Worm (Caenorhabditis elegans) whole organism, L4 larva: ENCODE results near the gene coa-7.
A peak's percentile ranks its signal among the peaks of the same experiment; 100 is the strongest.

ENCODE experiments used
- D1046.2 ChIP-seq: fragments of 200-800 bp; sonication (Bioruptor generic); IDR thresholded peaks from 2 replicates; pipeline ENCODE4 v1.3.6; 2022; ENCODE audit warnings: missing genetic modification characterization, missing compliant biosample characterization
- F10B5.3 ChIP-seq: sonication (generic microtip); optimal IDR thresholded peaks from 2 replicates; lab custom pipeline; 2016; ENCODE audit warnings: mild to moderate bottlenecking, missing genetic modification characterization, missing compliant biosample characterization
- F37D6.2 ChIP-seq: sonication (generic microtip); optimal IDR thresholded peaks from 2 replicates; lab custom pipeline; 2016; ENCODE audit warnings: mild to moderate bottlenecking, missing genetic modification characterization, missing compliant biosample characterization
- F44E2.7 ChIP-seq: fragments of 200-800 bp; sonication (Bioruptor generic); IDR thresholded peaks from 2 replicates; pipeline ENCODE4 v2.1.2; 2022; ENCODE audit warnings: missing genetic modification characterization, missing compliant biosample characterization
- R02D3.7 ChIP-seq: fragments of 150-350 bp; sonication (generic microtip); optimal IDR thresholded peaks from 3 replicates; lab custom pipeline; 2014; ENCODE audit warnings: missing biosample characterization, missing genetic modification characterization
- Y105C5A.15 ChIP-seq: fragments of 200-800 bp; sonication (Bioruptor generic); IDR thresholded peaks from 2 replicates; pipeline ENCODE4 v1.3.6; 2022; ENCODE audit warnings: missing genetic modification characterization, missing compliant biosample characterization
- Y48G9A.11 ChIP-seq: fragments of 200-800 bp; sonication (Bioruptor generic); IDR thresholded peaks from 2 replicates; pipeline ENCODE4 v1.3.6; 2022; ENCODE audit warnings: missing genetic modification reagents, missing genetic modification characterization, missing compliant biosample characterization
- ZK546.5 ChIP-seq, 2 experiments: sonication (generic microtip); optimal IDR thresholded peaks; 2 replicates each; lab custom pipeline; 2017; ENCODE audit warnings: missing biosample characterization in 2 of 2, missing genetic modification characterization in 2 of 2
- ama-1 ChIP-seq: fragments of 150-350 bp; optimal IDR thresholded peaks from 2 replicates; lab custom pipeline; 2014; ENCODE audit warnings: inconsistent platforms, mixed read lengths
- arid-1 ChIP-seq: fragments of 200-800 bp; sonication (Bioruptor generic); conservative IDR thresholded peaks from 2 replicates; pipeline ENCODE4 v1.3.6; 2022; ENCODE audit warnings: missing genetic modification reagents, missing genetic modification characterization, missing compliant biosample characterization
- attf-4 ChIP-seq: sonication (generic microtip); optimal IDR thresholded peaks from 3 replicates; lab custom pipeline; 2017; ENCODE audit warnings: missing biosample characterization, missing genetic modification characterization
- ceh-20 ChIP-seq: fragments of 200-800 bp; sonication (Bioruptor generic); IDR thresholded peaks from 2 replicates; pipeline ENCODE4 v1.3.6; 2022; ENCODE audit warnings: missing genetic modification reagents, missing genetic modification characterization, missing compliant biosample characterization
- ceh-28 ChIP-seq: fragments of 150-350 bp; optimal IDR thresholded peaks from 2 replicates; lab custom pipeline; 2014; ENCODE audit warnings: missing biosample characterization, missing genetic modification reagents, missing genetic modification characterization
- ceh-44 ChIP-seq: fragments of 200-800 bp; sonication (Bioruptor generic); IDR thresholded peaks from 2 replicates; pipeline ENCODE4 v1.3.6; 2022; ENCODE audit warnings: missing genetic modification reagents, missing genetic modification characterization, missing compliant biosample characterization
- ceh-62 ChIP-seq: sonication (generic microtip); optimal IDR thresholded peaks from 2 replicates; lab custom pipeline; 2017; ENCODE audit warnings: missing biosample characterization, missing genetic modification characterization
- ces-1 ChIP-seq: fragments of 150-350 bp; sonication (generic microtip); optimal IDR thresholded peaks from 4 replicates; lab custom pipeline; 2014; ENCODE audit warnings: missing biosample characterization, missing genetic modification reagents, missing genetic modification characterization
- cey-2 ChIP-seq: sonication (generic microtip); optimal IDR thresholded peaks from 3 replicates; lab custom pipeline; 2017; ENCODE audit warnings: missing genetic modification characterization, mild to moderate bottlenecking, missing compliant biosample characterization, antibody characterized with exemption, borderline replicate concordance; ENCODE audit not compliant: insufficient read depth
- daf-16 ChIP-seq, 3 experiments: sonication (generic microtip); optimal IDR thresholded peaks; 2 replicates each; lab custom pipeline; 2016 to 2017; ENCODE audit warnings: missing genetic modification characterization in 3 of 3, missing genetic modification reagents in 3 of 3, mild to moderate bottlenecking in 2 of 3, missing compliant biosample characterization in 2 of 3, missing biosample characterization in 1 of 3, moderate library complexity in 1 of 3
- daf-8 ChIP-seq: fragments of 200-800 bp; sonication (Bioruptor generic); IDR thresholded peaks from 2 replicates; pipeline ENCODE4 v1.3.6; 2022; ENCODE audit warnings: missing genetic modification characterization, missing compliant biosample characterization
- dmd-6 ChIP-seq: fragments of 200-800 bp; sonication (Bioruptor generic); IDR thresholded peaks from 2 replicates; pipeline ENCODE4 v1.3.6; 2022; ENCODE audit warnings: missing genetic modification reagents, missing genetic modification characterization, missing compliant biosample characterization
- dpl-1 ChIP-seq: fragments of 150-350 bp; optimal IDR thresholded peaks from 2 replicates; lab custom pipeline; 2014; ENCODE audit warnings: missing biosample characterization, missing genetic modification reagents, missing genetic modification characterization
- duxl-1 ChIP-seq: sonication (generic microtip); optimal IDR thresholded peaks from 2 replicates; lab custom pipeline; 2016; ENCODE audit warnings: mild to moderate bottlenecking, missing genetic modification characterization, moderate library complexity, missing compliant biosample characterization; ENCODE audit not compliant: poor library complexity
- egl-27 ChIP-seq: sonication (generic microtip); optimal IDR thresholded peaks from 3 replicates; lab custom pipeline; 2017; ENCODE audit warnings: missing biosample characterization, missing genetic modification reagents, missing genetic modification characterization
- hif-1 ChIP-seq, 2 experiments: sonication (generic microtip); optimal IDR thresholded peaks; 2 replicates each; lab custom pipeline; 2016 to 2017; ENCODE audit warnings: missing compliant biosample characterization in 2 of 2, missing genetic modification characterization in 2 of 2, missing genetic modification reagents in 2 of 2, missing genotype in 2 of 2, mild to moderate bottlenecking in 1 of 2
- hlh-30 ChIP-seq: sonication (generic microtip); optimal IDR thresholded peaks from 2 replicates; lab custom pipeline; 2017; ENCODE audit warnings: antibody characterized with exemption, mild to moderate bottlenecking, missing genetic modification characterization, missing compliant biosample characterization; ENCODE audit not compliant: insufficient read depth
- jun-1 ChIP-seq: fragments of 150-350 bp; optimal IDR thresholded peaks from 2 replicates; lab custom pipeline; 2014; ENCODE audit warnings: missing biosample characterization, missing genetic modification reagents, missing genetic modification characterization
- lim-7 ChIP-seq: fragments of 200-800 bp; sonication (Bioruptor generic); IDR thresholded peaks from 2 replicates; pipeline ENCODE4 v1.3.6; 2022; ENCODE audit warnings: missing genetic modification characterization, missing compliant biosample characterization
- lin-13 ChIP-seq: fragments of 150-350 bp; optimal IDR thresholded peaks from 2 replicates; lab custom pipeline; 2014; ENCODE audit warnings: missing biosample characterization, missing genetic modification reagents, missing genetic modification characterization
- lsy-2 ChIP-seq, 2 experiments: fragments of 150-350 bp in 1 of 2; sonication (generic microtip) in 1 of 2; optimal IDR thresholded peaks; 2 replicates each; lab custom pipeline; 2014 to 2017; ENCODE audit warnings: missing biosample characterization in 2 of 2, missing genetic modification characterization in 2 of 2
- madf-5 ChIP-seq, 2 experiments: fragments of 200-800 bp; sonication (Bioruptor generic); IDR thresholded peaks; 2 replicates each; pipeline ENCODE4 v1.3.6; 2022; ENCODE audit warnings: missing compliant biosample characterization in 2 of 2, missing genetic modification characterization in 2 of 2
- mxl-3 ChIP-seq: fragments of 200-800 bp; sonication (Bioruptor generic); optimal IDR thresholded peaks from 2 replicates; lab custom pipeline; 2018; ENCODE audit warnings: mild to moderate bottlenecking, missing genetic modification characterization, missing compliant biosample characterization
- nhr-111 ChIP-seq: fragments of 200-800 bp; sonication (Bioruptor generic); optimal IDR thresholded peaks from 2 replicates; lab custom pipeline; 2018; ENCODE audit warnings: mild to moderate bottlenecking, missing genetic modification characterization, missing compliant biosample characterization
- nhr-237 ChIP-seq: sonication (generic microtip); optimal IDR thresholded peaks from 2 replicates; lab custom pipeline; 2017; ENCODE audit warnings: missing biosample characterization, missing genetic modification characterization
- nhr-25 ChIP-seq: sonication (generic microtip); optimal IDR thresholded peaks from 2 replicates; lab custom pipeline; 2017; ENCODE audit warnings: missing genetic modification characterization, mild to moderate bottlenecking, missing compliant biosample characterization, antibody characterized with exemption, moderate library complexity, borderline replicate concordance; ENCODE audit not compliant: insufficient read depth
- nhr-28 ChIP-seq: fragments of 150-350 bp; optimal IDR thresholded peaks from 2 replicates; lab custom pipeline; 2014; ENCODE audit warnings: missing biosample characterization, missing genetic modification characterization
- nhr-41 ChIP-seq: fragments of 200-800 bp; sonication (Bioruptor generic); IDR thresholded peaks from 2 replicates; pipeline ENCODE4 v1.3.6; 2022; ENCODE audit warnings: missing genetic modification reagents, missing genetic modification characterization, missing compliant biosample characterization
- nhr-42 ChIP-seq: fragments of 200-800 bp; sonication (Bioruptor generic); IDR thresholded peaks from 2 replicates; pipeline ENCODE4 v1.3.6; 2022; ENCODE audit warnings: missing genetic modification characterization, missing compliant biosample characterization
- nhr-76 ChIP-seq: fragments of 150-350 bp; optimal IDR thresholded peaks from 2 replicates; lab custom pipeline; 2014; ENCODE audit warnings: missing biosample characterization, missing genetic modification characterization
- nhr-77 ChIP-seq: fragments of 150-350 bp; optimal IDR thresholded peaks from 2 replicates; lab custom pipeline; 2014; ENCODE audit warnings: missing biosample characterization, missing genetic modification characterization
- pha-4 ChIP-seq, 2 experiments: fragments of 150-350 bp in 1 of 2; fragments of 200-800 bp in 1 of 2; sonication (Bioruptor generic) in 1 of 2; IDR thresholded peaks in 1 of 2; optimal IDR thresholded peaks in 1 of 2; 2 replicates each; pipeline versions ENCODE4 v1.3.6 to Lab custom; 2014 to 2022; ENCODE audit warnings: missing genetic modification characterization in 2 of 2, missing genetic modification reagents in 2 of 2, missing biosample characterization in 1 of 2, missing compliant biosample characterization in 1 of 2
- php-3 ChIP-seq: fragments of 200-800 bp; sonication (Bioruptor generic); IDR thresholded peaks from 2 replicates; pipeline ENCODE4 v1.3.6; 2022; ENCODE audit warnings: missing genetic modification reagents, missing genetic modification characterization, missing compliant biosample characterization
- spr-3 ChIP-seq: fragments of 200-800 bp; sonication (Bioruptor generic); optimal IDR thresholded peaks from 2 replicates; lab custom pipeline; 2018; ENCODE audit warnings: mild to moderate bottlenecking, missing genetic modification characterization, missing compliant biosample characterization
- tra-1 ChIP-seq: fragments of 200-800 bp; sonication (Bioruptor generic); IDR thresholded peaks from 2 replicates; pipeline ENCODE4 v1.3.6; 2022; ENCODE audit warnings: missing genetic modification reagents, missing genetic modification characterization, missing compliant biosample characterization
- unc-130 ChIP-seq: sonication (generic microtip); optimal IDR thresholded peaks from 2 replicates; lab custom pipeline; 2016; ENCODE audit warnings: missing genetic modification reagents, missing genetic modification characterization, missing compliant biosample characterization
- unc-39 ChIP-seq: sonication (generic microtip); optimal IDR thresholded peaks from 2 replicates; lab custom pipeline; 2017; ENCODE audit warnings: missing biosample characterization, missing genetic modification characterization
- vab-7 ChIP-seq: fragments of 200-800 bp; sonication (Bioruptor generic); IDR thresholded peaks from 2 replicates; pipeline ENCODE4 v1.3.6; 2022; ENCODE audit warnings: missing genetic modification reagents, missing genetic modification characterization, missing compliant biosample characterization
- zag-1 ChIP-seq: fragments of 150-350 bp; optimal IDR thresholded peaks from 2 replicates; lab custom pipeline; 2014; ENCODE audit warnings: missing biosample characterization, missing genetic modification characterization
- zfp-2 ChIP-seq: sonication (generic microtip); optimal IDR thresholded peaks from 2 replicates; lab custom pipeline; 2016; ENCODE audit warnings: mild to moderate bottlenecking, missing genetic modification characterization, missing compliant biosample characterization
- ztf-11 ChIP-seq: fragments of 150-350 bp; optimal IDR thresholded peaks from 2 replicates; lab custom pipeline; 2014; ENCODE audit warnings: missing biosample characterization, missing genetic modification characterization

coa-7 gene

ce11 chrII:11612034-11612723 is 38.8 kb downstream of the coa-7 start, which contains the start of gene F07A11.5 (continued):
- TF ChIP-seq ztf-11 (tag; lab: Kevin White, UChicago) (no peak), pha-4 (GFP tag; IDR thresholded peaks at IDR 0.05; lab: Robert Waterston, UW) (no peak), pha-4 (tag; optimal IDR thresholded peaks at IDR 0.05; lab: Kevin White, UChicago) (no peak), nhr-77 (no peak), attf-4 (no peak), zfp-2 (tag; lab: Kevin White, UChicago) (no peak), ZK546.5 (tag; optimal IDR thresholded peaks at IDR 0.05; lab: Kevin White, UChicago) (no peak), R02D3.7 (tag; lab: Kevin White, UChicago) (no peak), ces-1 (GFP tag; lab: Kevin White, UChicago) (no peak), ceh-62 (tag; lab: Kevin White, UChicago) (no peak), madf-5 (GFP tag; IDR thresholded peaks at IDR 0.05; lab: Robert Waterston, UW) (no peak), nhr-76 (no peak), F37D6.2 (tag; lab: Kevin White, UChicago) (no peak), ceh-44 (GFP tag; lab: Robert Waterston, UW) (no peak), spr-3 (GFP tag; lab: Kevin White, UChicago) (no peak), hif-1 (tag; optimal IDR thresholded peaks at IDR 0.05; lab: Kevin White, UChicago) (no peak), php-3 (GFP tag; lab: Robert Waterston, UW) (no peak), tra-1 (GFP tag; lab: Robert Waterston, UW) (no peak), nhr-42 (GFP tag; lab: Robert Waterston, UW) (no peak), mxl-3 (GFP tag; lab: Kevin White, UChicago) (peak; percentile 9), D1046.2 (GFP tag; lab: Robert Waterston, UW) (no peak), nhr-25 (tag; lab: Kevin White, UChicago) (no peak), ama-1 (lab: Kevin White, UChicago) (no peak), jun-1 (no peak), lim-7 (0 out of 2 replicates have a peak, but pooled peaks have one; percentile 51), daf-16 (GFP tag; optimal IDR thresholded peaks at IDR 0.05; lab: Kevin White, UChicago) (no peak), daf-16 (tag; optimal IDR thresholded peaks at IDR 0.05; lab: Kevin White, UChicago) (peak; percentile 57), ceh-20 (GFP tag; lab: Robert Waterston, UW) (no peak), F44E2.7 (GFP tag; lab: Robert Waterston, UW) (no peak), lin-13 (GFP tag; lab: Kevin White, UChicago) (no peak), vab-7 (no peak), nhr-28 (tag; lab: Kevin White, UChicago) (no peak)

ce11 chrII:11611462-11611861 is 39.5 kb downstream of the coa-7 start:
- TF ChIP-seq ceh-20 (GFP tag; lab: Robert Waterston, UW), result no peak
- TF ChIP-seq dpl-1 (GFP tag; lab: Kevin White, UChicago), result no peak
- no peak for TF ChIP-seq Y48G9A.11
- TF ChIP-seq nhr-237 (tag; lab: Kevin White, UChicago), result no peak
- no peak for TF ChIP-seq Y105C5A.15 (GFP tag; lab: Robert Waterston, UW)
- no peak for TF ChIP-seq egl-27
- no peak for TF ChIP-seq daf-16 (GFP tag; optimal IDR thresholded peaks at IDR 0.05; lab: Kevin White, UChicago)
- peak; percentile 30 for TF ChIP-seq daf-16 (tag; optimal IDR thresholded peaks at IDR 0.05; lab: Kevin White, UChicago)
- no peak for TF ChIP-seq lin-13 (GFP tag; lab: Kevin White, UChicago)
- no peak for TF ChIP-seq cey-2 (tag; lab: Kevin White, UChicago)
- no peak for TF ChIP-seq ceh-28 (tag; lab: Kevin White, UChicago)
- TF ChIP-seq nhr-111 (GFP tag; lab: Kevin White, UChicago), result no peak
- TF ChIP-seq dmd-6 (GFP tag; lab: Robert Waterston, UW), result peak; percentile 85
- no peak for TF ChIP-seq unc-130 (GFP tag; lab: Kevin White, UChicago)
- TF ChIP-seq hlh-30, result peak; percentile 78
- TF ChIP-seq lsy-2 (tag; optimal IDR thresholded peaks at IDR 0.05; lab: Kevin White, UChicago), result peak in 1 of 2 experiments; percentile 13
- TF ChIP-seq arid-1, result no peak
- no peak for TF ChIP-seq zag-1
- no peak for TF ChIP-seq F10B5.3 (tag; lab: Kevin White, UChicago)
- TF ChIP-seq nhr-41, result no peak
- TF ChIP-seq duxl-1, result no peak
- TF ChIP-seq unc-39, result no peak
- no peak for TF ChIP-seq daf-8 (GFP tag; lab: Robert Waterston, UW)
